Worm (Caenorhabditis elegans): ENCODE data around the gene ZC506.1.

Gene ZC506.1

DNA sequence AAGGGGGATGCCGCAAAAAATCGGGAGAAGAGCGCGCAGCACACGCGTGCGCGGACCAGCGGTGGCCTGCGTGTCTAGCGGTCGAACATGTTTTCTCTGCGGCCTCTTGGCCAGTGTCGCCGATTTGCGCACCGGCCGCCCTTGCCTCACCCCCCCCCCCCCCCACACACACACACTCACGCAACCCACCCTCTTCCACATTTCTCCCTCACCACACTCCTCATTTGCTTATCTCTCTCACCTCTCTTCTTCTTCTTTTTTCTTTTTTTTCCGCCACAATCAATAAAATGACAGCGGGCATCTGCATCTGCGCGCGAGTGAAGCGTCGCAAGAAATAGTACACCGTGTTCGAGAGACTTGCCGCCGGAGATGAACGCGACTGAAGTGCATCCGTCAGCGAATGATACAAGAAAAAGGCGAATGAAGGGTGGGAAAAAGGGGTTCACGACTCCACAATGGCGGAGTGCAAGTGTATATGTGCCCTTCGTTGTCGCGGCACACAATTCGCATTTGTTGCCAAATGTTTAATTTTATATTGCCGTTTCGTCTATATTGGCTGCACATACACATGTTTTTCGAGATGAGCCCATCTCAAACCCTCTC lies 40.9 kb downstream of the ZC506.1 start (continued):
- TF ChIP-seq nhr-76 (tag; optimal IDR thresholded peaks at IDR 0.05) (no peak), lin-15B (tag; optimal IDR thresholded peaks at IDR 0.05) (peak; percentile 5), R02D3.7 (tag; optimal IDR thresholded peaks at IDR 0.05) (peak; percentile 29), elt-3 (tag; optimal IDR thresholded peaks at IDR 0.05) (no peak)

ce11 chrX:10000635-10001034 lies 41.9 kb downstream of the ZC506.1 start, which contains the start of gene F19C6.2:
Gene F19C6.2 (plus strand): TSS chrX:10000935.
- TF ChIP-seq lsy-12 (tag; optimal IDR thresholded peaks at IDR 0.05) (no peak), eor-1 (tag; optimal IDR thresholded peaks at IDR 0.05) (no peak), egl-5 (tag; optimal IDR thresholded peaks at IDR 0.05) (no peak), snpc-4 (tag; optimal IDR thresholded peaks at IDR 0.05) (no peak)

- TF ChIP-seq R02D3.7 (tag; optimal IDR thresholded peaks at IDR 0.05): no peak
- TF ChIP-seq ceh-16 (tag; optimal IDR thresholded peaks at IDR 0.05): no peak
- no peak for TF ChIP-seq lin-15B (tag; optimal IDR thresholded peaks at IDR 0.05)
- TF ChIP-seq ceh-9 (tag; optimal IDR thresholded peaks at IDR 0.05): no peak
- TF ChIP-seq nhr-237 (tag; optimal IDR thresholded peaks at IDR 0.05): no peak
- TF ChIP-seq ZK546.5 (tag; optimal IDR thresholded peaks at IDR 0.05): no peak
- TF ChIP-seq ztf-4 (tag; optimal IDR thresholded peaks at IDR 0.05): no peak
- TF ChIP-seq elt-1 (tag; optimal IDR thresholded peaks at IDR 0.05): no peak
- TF ChIP-seq nhr-43 (tag; optimal IDR thresholded peaks at IDR 0.05; ENCODE audit: poor library complexity, severe bottlenecking): no peak
- no peak for TF ChIP-seq aly-2 (tag; optimal IDR thresholded peaks at IDR 0.05)
- no peak for TF ChIP-seq zag-1 (tag; optimal IDR thresholded peaks at IDR 0.05)
- TF ChIP-seq skn-1 (tag; optimal IDR thresholded peaks at IDR 0.05): no peak
- TF ChIP-seq nhr-12 (tag; optimal IDR thresholded peaks at IDR 0.05): no peak
These were observed 49.9 kb downstream of the ZC506.1 start, which contains the start of gene F19C6.3 for ce11 chrX:10008664-10009063. Gene F19C6.3 (minus strand): TSS chrX:10008764.

DNA sequence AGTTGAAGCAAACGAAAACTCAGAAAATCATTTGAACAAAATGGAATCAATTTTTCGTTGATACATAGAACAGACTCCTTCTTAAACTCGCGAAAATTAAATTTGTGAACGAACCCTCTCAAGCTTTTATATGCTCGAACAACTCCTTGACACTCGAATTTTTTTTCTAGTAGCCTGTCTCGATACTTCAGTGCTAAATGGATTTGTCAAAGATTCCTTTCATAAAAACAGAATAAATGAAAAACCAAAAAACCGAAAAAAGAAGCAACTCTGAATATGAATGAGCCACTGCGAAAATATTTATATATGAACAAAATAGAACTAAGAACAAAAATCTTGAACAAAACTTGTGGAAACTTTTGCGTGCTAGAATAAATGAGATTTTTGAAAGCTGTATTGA lies 51.2 kb downstream of the ZC506.1 start:
- TF ChIP-seq ztf-4 (tag; optimal IDR thresholded peaks at IDR 0.05) (no peak), elt-2 (tag; optimal IDR thresholded peaks at IDR 0.05) (no peak), fkh-10 (GFP tag; optimal IDR thresholded peaks at IDR 0.05) (peak; percentile 29)

All from whole organism, L3 larva.